Fruit fly (Drosophila melanogaster) whole organism, embryonic: ENCODE measurements around the gene CG9961.
A peak's percentile ranks its signal among the peaks of the same experiment; 100 is the strongest.

Experiments
- BEAF-32 ChIP-seq: fragments of 200-800 bp; sonication (Bioruptor generic); optimal IDR thresholded peaks from 3 replicates; lab custom pipeline; 2017; ENCODE audit warnings: missing biosample characterization, missing genetic modification characterization, mild to moderate bottlenecking, moderate library complexity, missing genetic modification reagents
- CG10267 ChIP-seq: fragments of 200-800 bp; sonication (Bioruptor generic); optimal IDR thresholded peaks from 2 replicates; lab custom pipeline; 2018; ENCODE audit warnings: missing biosample characterization, mild to moderate bottlenecking, missing genetic modification characterization, moderate library complexity
- CG10321 ChIP-seq: fragments of 200-800 bp; sonication (Bioruptor generic); IDR thresholded peaks from 2 replicates; pipeline ENCODE4 v1.3.6; 2022; ENCODE audit warnings: missing biosample characterization, missing genetic modification characterization
- CG10543 ChIP-seq: fragments of 200-800 bp; sonication (Bioruptor generic); optimal IDR thresholded peaks from 3 replicates; lab custom pipeline; 2017; ENCODE audit warnings: missing biosample characterization, mild to moderate bottlenecking, missing genetic modification characterization, moderate library complexity
- CG10654 ChIP-seq: fragments of 200-800 bp; sonication (Bioruptor generic); optimal IDR thresholded peaks from 2 replicates; lab custom pipeline; 2016; ENCODE audit warnings: missing biosample characterization, missing genetic modification characterization
- CG11695 ChIP-seq: fragments of 200-800 bp; sonication (Bioruptor generic); IDR thresholded peaks from 3 replicates; pipeline ENCODE4 v1.3.6; 2022; ENCODE audit warnings: missing biosample characterization, missing genetic modification characterization
- CG15073 ChIP-seq: fragments of 200-800 bp; sonication (Bioruptor generic); optimal IDR thresholded peaks from 2 replicates; lab custom pipeline; 2016; ENCODE audit warnings: missing biosample characterization, missing genetic modification characterization
- CG1647 ChIP-seq: fragments of 200-800 bp; sonication (Bioruptor generic); optimal IDR thresholded peaks from 3 replicates; lab custom pipeline; 2016; ENCODE audit warnings: missing biosample characterization, missing genetic modification characterization
- CG18619 ChIP-seq: fragments of 200-800 bp; sonication (Bioruptor generic); optimal IDR thresholded peaks from 3 replicates; lab custom pipeline; 2017; ENCODE audit warnings: missing biosample characterization, mild to moderate bottlenecking, missing genetic modification characterization
- CG2116 ChIP-seq: fragments of 200-800 bp; sonication (Bioruptor generic); optimal IDR thresholded peaks from 3 replicates; lab custom pipeline; 2018; ENCODE audit warnings: missing biosample characterization, mild to moderate bottlenecking, missing genetic modification characterization
- CG2202 ChIP-seq: fragments of 200-800 bp; sonication (Bioruptor generic); optimal IDR thresholded peaks from 2 replicates; lab custom pipeline; 2018; ENCODE audit warnings: missing biosample characterization, mild to moderate bottlenecking, missing genetic modification characterization
- CG6254 ChIP-seq: fragments of 200-800 bp; sonication (Bioruptor generic); optimal IDR thresholded peaks from 3 replicates; lab custom pipeline; 2017; ENCODE audit warnings: mild to moderate bottlenecking, missing biosample characterization, missing genetic modification reagents, missing genetic modification characterization
- CG7786 ChIP-seq: fragments of 200-800 bp; sonication (Bioruptor generic); optimal IDR thresholded peaks from 2 replicates; lab custom pipeline; 2016; ENCODE audit warnings: missing biosample characterization, missing genetic modification characterization
- CHES-1-like ChIP-seq: fragments of 200-800 bp; sonication (Bioruptor generic); optimal IDR thresholded peaks from 2 replicates; lab custom pipeline; 2016; ENCODE audit warnings: missing biosample characterization, missing genetic modification characterization
- CoRest ChIP-seq: fragments of 200-800 bp; sonication (Bioruptor generic); optimal IDR thresholded peaks from 3 replicates; lab custom pipeline; 2018; ENCODE audit warnings: missing biosample characterization, mild to moderate bottlenecking, missing genetic modification characterization, moderate library complexity
- D19B ChIP-seq: fragments of 200-800 bp; sonication (Bioruptor generic); optimal IDR thresholded peaks from 2 replicates; lab custom pipeline; 2017; ENCODE audit warnings: missing biosample characterization, mild to moderate bottlenecking, missing genetic modification characterization
- Dad ChIP-seq: fragments of 200-800 bp; sonication (Bioruptor generic); optimal IDR thresholded peaks from 3 replicates; lab custom pipeline; 2016; ENCODE audit warnings: missing biosample characterization, missing genetic modification characterization
- Deaf1 ChIP-seq: fragments of 200-800 bp; optimal IDR thresholded peaks from 3 replicates; lab custom pipeline; 2019; ENCODE audit warnings: missing biosample characterization, mild to moderate bottlenecking, missing genetic modification characterization, moderate library complexity
- Dfd ChIP-seq, 2 experiments: fragments of >200 bp; optimal IDR thresholded peaks; 2 replicates each; lab custom pipeline; 2017; ENCODE audit warnings: missing biosample characterization in 2 of 2, missing genetic modification characterization in 2 of 2
- Gug ChIP-seq: fragments of 200-800 bp; sonication (Bioruptor generic); IDR thresholded peaks from 4 replicates; pipeline ENCODE4 v1.3.6; 2022; ENCODE audit warnings: missing biosample characterization, missing genetic modification characterization
- H2.0 ChIP-seq: fragments of 200-800 bp; sonication (Bioruptor generic); IDR thresholded peaks from 2 replicates; pipeline ENCODE4 v1.3.6; 2022; ENCODE audit warnings: missing biosample characterization, missing genetic modification characterization
- HLH3B ChIP-seq: fragments of 200-800 bp; sonication (Bioruptor generic); IDR thresholded peaks from 2 replicates; pipeline ENCODE4 v1.3.6; 2022; ENCODE audit warnings: missing biosample characterization, missing genetic modification characterization
- Hmr ChIP-seq: fragments of 200-800 bp; sonication (Bioruptor generic); optimal IDR thresholded peaks from 3 replicates; lab custom pipeline; 2017; ENCODE audit warnings: mild to moderate bottlenecking, missing biosample characterization, missing genetic modification reagents, missing genetic modification characterization
- Hr51 ChIP-seq, 2 experiments: fragments of 200-800 bp; sonication (Bioruptor generic); optimal IDR thresholded peaks; 2 replicates in 1 of 2; 3 replicates in 1 of 2; lab custom pipeline; 2016 to 2018; ENCODE audit warnings: missing biosample characterization in 2 of 2, missing genetic modification characterization in 2 of 2, mild to moderate bottlenecking in 1 of 2, moderate library complexity in 1 of 2
- Kr ChIP-seq: fragments of 200-800 bp; sonication (Bioruptor generic); optimal IDR thresholded peaks from 2 replicates; lab custom pipeline; 2017; ENCODE audit warnings: missing biosample characterization, mild to moderate bottlenecking, missing genetic modification characterization
- Lhr ChIP-seq: fragments of 200-800 bp; sonication (Bioruptor generic); optimal IDR thresholded peaks from 3 replicates; lab custom pipeline; 2017; ENCODE audit warnings: mild to moderate bottlenecking, missing biosample characterization, missing genetic modification reagents, missing genetic modification characterization
- Nf-YC ChIP-seq: fragments of 200-800 bp; optimal IDR thresholded peaks from 3 replicates; lab custom pipeline; 2019; ENCODE audit warnings: missing biosample characterization, mild to moderate bottlenecking, missing genetic modification characterization, moderate library complexity
- Sox102F ChIP-seq: fragments of 200-800 bp; sonication (Bioruptor generic); optimal IDR thresholded peaks from 2 replicates; lab custom pipeline; 2018; ENCODE audit warnings: missing biosample characterization, mild to moderate bottlenecking, missing genetic modification characterization, moderate library complexity
- Vsx1 ChIP-seq: fragments of 200-800 bp; sonication (Bioruptor generic); optimal IDR thresholded peaks from 2 replicates; lab custom pipeline; 2017; ENCODE audit warnings: missing biosample characterization, mild to moderate bottlenecking, missing genetic modification characterization, missing genetic modification reagents
- aop ChIP-seq: fragments of 200-800 bp; sonication (Bioruptor generic); IDR thresholded peaks from 2 replicates; pipeline ENCODE4 v1.3.6; 2022; ENCODE audit warnings: missing biosample characterization, missing genetic modification characterization
- ap ChIP-seq: fragments of 200-800 bp; sonication (Bioruptor generic); IDR thresholded peaks from 2 replicates; pipeline ENCODE4 v1.3.6; 2022; ENCODE audit warnings: missing biosample characterization, missing genetic modification characterization
- bbx ChIP-seq: fragments of 200-800 bp; sonication (Bioruptor generic); IDR thresholded peaks from 2 replicates; pipeline ENCODE4 v1.3.6; 2022; ENCODE audit warnings: missing biosample characterization, missing genetic modification characterization; ENCODE audit not compliant: partially characterized antibody
- chinmo ChIP-seq: fragments of 200-800 bp; sonication (Bioruptor generic); IDR thresholded peaks from 4 replicates; pipeline ENCODE4 v1.3.6; 2022; ENCODE audit warnings: missing biosample characterization, missing genetic modification characterization; ENCODE audit not compliant: partially characterized antibody
- ci ChIP-seq: fragments of 200-800 bp; sonication (Bioruptor generic); IDR thresholded peaks from 3 replicates; pipeline ENCODE4 v1.3.6; 2022; ENCODE audit warnings: missing biosample characterization, missing genetic modification characterization
- fd3F ChIP-seq: fragments of 200-800 bp; sonication (Bioruptor generic); optimal IDR thresholded peaks from 2 replicates; lab custom pipeline; 2018; ENCODE audit warnings: missing biosample characterization, mild to moderate bottlenecking, missing genetic modification characterization, moderate library complexity
- gcm ChIP-seq: fragments of 200-800 bp; sonication (Bioruptor generic); optimal IDR thresholded peaks from 2 replicates; lab custom pipeline; 2019; ENCODE audit warnings: missing biosample characterization, mild to moderate bottlenecking, missing genetic modification characterization, moderate library complexity
- gsb-n ChIP-seq: fragments of 200-800 bp; sonication (Bioruptor generic); optimal IDR thresholded peaks from 3 replicates; lab custom pipeline; 2018; ENCODE audit warnings: missing biosample characterization, mild to moderate bottlenecking, missing genetic modification characterization
- h ChIP-seq: fragments of >200 bp; optimal IDR thresholded peaks from 2 replicates; lab custom pipeline; 2017
- her ChIP-seq: fragments of 200-800 bp; sonication (Bioruptor generic); optimal IDR thresholded peaks from 2 replicates; lab custom pipeline; 2016; ENCODE audit warnings: missing biosample characterization, missing genetic modification characterization
- ken ChIP-seq: fragments of 200-800 bp; sonication (Bioruptor generic); IDR thresholded peaks from 3 replicates; pipeline ENCODE4 v1.3.6; 2022; ENCODE audit warnings: missing biosample characterization, missing genetic modification characterization
- lbe ChIP-seq: fragments of 200-800 bp; sonication (Bioruptor generic); optimal IDR thresholded peaks from 2 replicates; lab custom pipeline; 2016; ENCODE audit warnings: missing biosample characterization, mild to moderate bottlenecking, missing genetic modification characterization
- nerfin-2 ChIP-seq: fragments of 200-800 bp; sonication (Bioruptor generic); IDR thresholded peaks from 2 replicates; pipeline ENCODE4 v1.3.6; 2022; ENCODE audit warnings: missing biosample characterization, missing genetic modification characterization; ENCODE audit not compliant: partially characterized antibody
- pum ChIP-seq: fragments of 200-800 bp; sonication (Bioruptor generic); optimal IDR thresholded peaks from 2 replicates; lab custom pipeline; 2016; ENCODE audit warnings: missing biosample characterization, missing genetic modification characterization
- rib ChIP-seq: fragments of 200-800 bp; sonication (Bioruptor generic); IDR thresholded peaks from 2 replicates; pipeline ENCODE4 v1.3.6; 2022; ENCODE audit warnings: missing biosample characterization, missing genetic modification characterization
- ro ChIP-seq: fragments of 200-800 bp; sonication (Bioruptor generic); IDR thresholded peaks from 2 replicates; pipeline ENCODE4 v1.3.6; 2022; ENCODE audit warnings: missing biosample characterization, missing genetic modification characterization
- shn ChIP-seq: fragments of 200-800 bp; sonication (Bioruptor generic); optimal IDR thresholded peaks from 3 replicates; lab custom pipeline; 2016; ENCODE audit warnings: missing biosample characterization, missing genetic modification characterization
- ttk ChIP-seq: fragments of 200-800 bp; sonication (Bioruptor generic); IDR thresholded peaks from 2 replicates; pipeline ENCODE4 v2.1.2; 2022; ENCODE audit warnings: missing biosample characterization, missing genetic modification characterization
- wek ChIP-seq: fragments of 200-800 bp; sonication (Bioruptor generic); optimal IDR thresholded peaks from 3 replicates; lab custom pipeline; 2018; ENCODE audit warnings: missing biosample characterization, mild to moderate bottlenecking, missing genetic modification characterization, moderate library complexity
- wor ChIP-seq: fragments of 200-800 bp; sonication (Bioruptor generic); IDR thresholded peaks from 2 replicates; pipeline ENCODE4 v1.3.6; 2022; ENCODE audit warnings: missing biosample characterization, missing genetic modification characterization
- yki ChIP-seq: fragments of >200 bp; optimal IDR thresholded peaks from 3 replicates; lab custom pipeline; 2018

CG9961 gene

dm6 chr2L:2765659-2766373, 21.1 kb upstream of the CG9961 start, which contains the start of the genes Snx21 and aph-1 (continued):
- TF ChIP-seq Sox102F (GFP tag; lab: Kevin White, UChicago) (peak; percentile 92), gcm (peak; percentile 91), CG1647 (GFP tag; lab: Kevin White, UChicago) (peak; percentile 81), ro (GFP tag; lab: Robert Waterston, UW) (peak; percentile 64), Kr (GFP tag; lab: Kevin White, UChicago) (no peak), Hmr (GFP tag; lab: Kevin White, UChicago) (peak; percentile 95), shn (GFP tag; lab: Kevin White, UChicago) (peak; percentile 93), wek (GFP tag; lab: Kevin White, UChicago) (peak; percentile 40), rib (GFP tag; lab: Robert Waterston, UW) (peak; percentile 69), Vsx1 (peak; percentile 87), CG11695 (GFP tag; lab: Robert Waterston, UW) (peak; percentile 93), aop (GFP tag; lab: Robert Waterston, UW) (0 out of 2 replicates have a peak, but pooled peaks have one; percentile 18), CG18619 (GFP tag; lab: Kevin White, UChicago) (peak; percentile 92), H2.0 (GFP tag; lab: Robert Waterston, UW) (peak; percentile 79), CG2116 (GFP tag; lab: Kevin White, UChicago) (peak; percentile 70), Lhr (peak; percentile 50), yki (lab: Kevin White, UChicago) (peak; percentile 47), Gug (GFP tag; lab: Robert Waterston, UW) (peak; percentile 94), CG10321 (peak; percentile 61), CG7786 (GFP tag; lab: Kevin White, UChicago) (peak; percentile 90), ken (peak; percentile 79), nerfin-2 (GFP tag; lab: Robert Waterston, UW) (no peak), fd3F (GFP tag; lab: Kevin White, UChicago) (peak; percentile 88), D19B (GFP tag; lab: Kevin White, UChicago) (peak; percentile 83), chinmo (no peak), ap (GFP tag; lab: Robert Waterston, UW) (peak; percentile 63), lbe (GFP tag; lab: Kevin White, UChicago) (peak; percentile 88), ci (GFP tag; lab: Robert Waterston, UW) (peak; percentile 82), Dfd (GFP tag; optimal IDR thresholded peaks at IDR 0.05; lab: Kevin White, UChicago) (no peak), ttk (GFP tag; lab: Robert Waterston, UW) (peak; percentile 74), BEAF-32 (GFP tag; lab: Kevin White, UChicago) (peak; percentile 26), CoRest (peak; percentile 95), CG10267 (peak; percentile 86), CG2202 (peak; percentile 69), pum (GFP tag; lab: Kevin White, UChicago) (peak; percentile 92), CG15073 (GFP tag; lab: Kevin White, UChicago) (peak; percentile 64), Hr51 (GFP tag; optimal IDR thresholded peaks at IDR 0.05; lab: Kevin White, UChicago) (peak; percentile 90 to 95), gsb-n (peak; percentile 90), Deaf1 (tag; lab: Kevin White, UChicago) (peak; percentile 75), CG10543 (GFP tag; lab: Kevin White, UChicago) (peak; percentile 95), bbx (GFP tag; lab: Robert Waterston, UW) (no peak), HLH3B (peak; percentile 81), Dad (peak; percentile 86), Nf-YC (tag; lab: Kevin White, UChicago) (peak; percentile 87), CHES-1-like (GFP tag; lab: Kevin White, UChicago) (peak; percentile 88), her (GFP tag; lab: Kevin White, UChicago) (peak; percentile 82), CG10654 (GFP tag; lab: Kevin White, UChicago) (peak; percentile 88), h (lab: Kevin White, UChicago) (no peak), wor (peak; percentile 75), CG6254 (peak; percentile 84)
